Fruit fly (Drosophila melanogaster) S2 (cell line): ENCODE data around the gene Cys.

Experiments
- CG8478 ChIP-seq: fragments of >200 bp; optimal IDR thresholded peaks from 2 replicates; lab custom pipeline; 2018
- CTCF ChIP-seq, 2 experiments: fragments of >200 bp; optimal IDR thresholded peaks; 2 replicates each; lab custom pipeline; 2018

Gene Cys

DNA sequence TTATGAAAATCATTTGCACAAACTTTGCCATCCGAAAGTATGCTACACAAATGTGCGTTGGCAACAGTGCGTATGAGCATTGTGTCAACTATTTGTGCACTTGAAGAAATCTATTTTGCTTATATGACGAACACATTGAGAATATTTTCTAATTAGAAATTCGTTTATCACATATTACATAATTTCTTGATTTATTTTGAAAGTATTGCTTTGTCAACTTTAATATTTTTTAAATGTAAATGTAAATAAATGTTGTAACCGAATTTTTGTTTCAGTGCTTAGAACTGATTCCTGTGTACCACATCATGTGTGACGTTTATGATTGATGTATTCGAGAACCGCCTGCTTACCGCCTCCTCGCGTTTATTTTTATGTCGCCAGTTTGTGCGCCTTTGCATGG lies 27.4 kb downstream of the Cys start:
- TF ChIP-seq CTCF (optimal IDR thresholded peaks at IDR 0.05; lab: Kevin White, UChicago) (no peak), CG8478 (lab: Kevin White, UChicago) (no peak)

DNA sequence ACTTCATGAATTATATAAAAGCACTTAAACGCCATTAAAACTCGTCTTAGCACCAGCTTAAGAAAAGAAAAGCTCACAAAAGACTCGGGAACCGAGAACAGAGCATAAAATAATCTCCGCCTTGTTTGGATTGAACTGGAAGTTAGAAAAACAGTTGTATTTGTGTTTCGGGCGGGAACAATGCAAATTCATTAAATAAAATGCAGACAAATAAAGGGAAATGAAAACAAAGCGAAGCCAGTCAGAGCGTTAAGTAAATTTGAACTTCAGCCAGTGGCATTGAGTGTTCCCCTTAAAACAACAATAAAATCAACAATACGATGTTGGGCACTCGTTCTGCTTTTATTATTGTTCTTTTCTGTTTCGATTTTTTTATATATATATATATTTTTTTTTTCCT lies 42.8 kb downstream of the Cys start:
- TF ChIP-seq CG8478 (lab: Kevin White, UChicago): no peak
- TF ChIP-seq CTCF (optimal IDR thresholded peaks at IDR 0.05; lab: Kevin White, UChicago): no peak

DNA sequence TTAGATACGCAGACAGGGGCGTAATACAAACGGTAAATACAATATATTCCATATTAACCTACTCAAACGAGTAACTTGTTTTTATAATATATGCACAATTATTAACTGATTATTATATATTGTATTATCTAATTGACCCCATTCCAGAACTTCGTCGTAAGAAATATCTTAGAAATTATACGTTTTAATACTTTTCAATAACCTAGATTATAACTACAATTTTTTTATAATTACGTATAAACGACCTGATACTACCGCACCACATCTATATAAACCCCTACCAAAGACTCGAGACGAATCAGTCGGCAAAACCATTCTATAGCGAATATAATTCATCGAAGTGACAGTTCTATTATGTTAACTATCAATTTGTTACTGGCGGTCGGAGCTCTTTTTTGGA lies 48.7 kb downstream of the Cys start, which contains the start of gene Cyp313a1:
Gene Cyp313a1 (plus strand): TSS at position 301 of the 400 bp plus-strand sequence.
- TF ChIP-seq CTCF (optimal IDR thresholded peaks at IDR 0.05; lab: Kevin White, UChicago): no peak
- TF ChIP-seq CG8478 (lab: Kevin White, UChicago): no peak
